Fruit fly (Drosophila melanogaster): ENCODE results near the gene CG7884.
A peak's percentile ranks its signal among the peaks of the same experiment; 100 is the strongest.

CG7884 gene

dm6 chrX:19179696-19180255 lies 40.6 kb upstream of the CG7884 start, which contains the start of the genes CG7556 and CG7453 (continued):
- peak; percentile 56 for TF ChIP-seq CG33213 (GFP tag; optimal IDR thresholded peaks at IDR 0.05)
- peak; percentile 82 for TF ChIP-seq CHES-1-like (GFP tag; optimal IDR thresholded peaks at IDR 0.05)
- peak; percentile 4 for TF ChIP-seq CG5180 (GFP tag; optimal IDR thresholded peaks at IDR 0.05)
- TF ChIP-seq CG12219 (GFP tag; optimal IDR thresholded peaks at IDR 0.05), result peak; percentile 47
- peak; percentile 59 for TF ChIP-seq CG4328 (GFP tag; optimal IDR thresholded peaks at IDR 0.05)
- TF ChIP-seq CG5953 (GFP tag; IDR thresholded peaks at IDR 0.05), result no peak
- TF ChIP-seq fu2 (GFP tag; optimal IDR thresholded peaks at IDR 0.05), result peak; percentile 79
- 0 out of 2 replicates have a peak, but pooled peaks have one; percentile 14 for TF ChIP-seq CG13287 (GFP tag; IDR thresholded peaks at IDR 0.05; ENCODE audit: partially characterized antibody)
- no peak for TF ChIP-seq ftz-f1 (GFP tag; optimal IDR thresholded peaks at IDR 0.05)
- no peak; the same call in 2 of the 3 replicates for TF ChIP-seq CG11456 (GFP tag; IDR thresholded peaks at IDR 0.05)
- TF ChIP-seq CG3838 (GFP tag; optimal IDR thresholded peaks at IDR 0.05), result peak; percentile 14
- no peak for TF ChIP-seq Trl (optimal IDR thresholded peaks at IDR 0.05)
- peak; percentile 62 for TF ChIP-seq Trl (GFP tag; optimal IDR thresholded peaks at IDR 0.05)
- peak; percentile 61 for TF ChIP-seq Ets97D (GFP tag; optimal IDR thresholded peaks at IDR 0.05)
- TF ChIP-seq aop (GFP tag; IDR thresholded peaks at IDR 0.05), result no peak
- peak; percentile 79 for TF ChIP-seq tio (GFP tag; optimal IDR thresholded peaks at IDR 0.05)
- TF ChIP-seq unpg (GFP tag; optimal IDR thresholded peaks at IDR 0.05), result peak; percentile 65
- peak; percentile 40 for TF ChIP-seq Deaf1 (tag; optimal IDR thresholded peaks at IDR 0.05)
- peak; percentile 83 for TF ChIP-seq Max (GFP tag; optimal IDR thresholded peaks at IDR 0.05)
- peak; percentile 67 for TF ChIP-seq CG3847 (GFP tag; IDR thresholded peaks at IDR 0.05)
- peak; percentile 73 for TF ChIP-seq dmrt11E (tag; optimal IDR thresholded peaks at IDR 0.05)
- TF ChIP-seq gsb (GFP tag; IDR thresholded peaks at IDR 0.05), result no peak
- peak; percentile 77 for TF ChIP-seq CG18262 (tag; optimal IDR thresholded peaks at IDR 0.05)
- TF ChIP-seq CG31441 (GFP tag; IDR thresholded peaks at IDR 0.05), result peak; percentile 63; the same call in 1 of the 2 replicates
- TF ChIP-seq cad (GFP tag; optimal IDR thresholded peaks at IDR 0.05), result no peak
- TF ChIP-seq HLH4C (GFP tag; IDR thresholded peaks at IDR 0.05; ENCODE audit: partially characterized antibody), result no peak
- TF ChIP-seq kni (GFP tag; optimal IDR thresholded peaks at IDR 0.05), result peak; percentile 7
- peak; percentile 72 for TF ChIP-seq CG30020 (tag; optimal IDR thresholded peaks at IDR 0.05)
- no peak for TF ChIP-seq fd102C (GFP tag; optimal IDR thresholded peaks at IDR 0.05)
- TF ChIP-seq pho (GFP tag; optimal IDR thresholded peaks at IDR 0.05), result peak; percentile 79
- peak; percentile 63 for TF ChIP-seq CG17385 (GFP tag; optimal IDR thresholded peaks at IDR 0.05)
- peak; percentile 67 for TF ChIP-seq Sry-δ (GFP tag; optimal IDR thresholded peaks at IDR 0.05)
- TF ChIP-seq CG4360 (GFP tag; IDR thresholded peaks at IDR 0.05), result no peak
- TF ChIP-seq sd (tag; optimal IDR thresholded peaks at IDR 0.05), result peak; percentile 4
- peak; percentile 51; the same call in 2 of the 3 replicates for TF ChIP-seq CG7357 (GFP tag; IDR thresholded peaks at IDR 0.05)
- peak; percentile 56 for TF ChIP-seq lmd (GFP tag; IDR thresholded peaks at IDR 0.05)
- 0 out of 2 replicates have a peak, but pooled peaks have one; percentile 17 for TF ChIP-seq wdn (GFP tag; IDR thresholded peaks at IDR 0.05)
- peak; percentile 43; the same call in 1 of the 3 replicates for TF ChIP-seq CG34422 (GFP tag; IDR thresholded peaks at IDR 0.05)
- peak; percentile 48 for TF ChIP-seq gcm (GFP tag; optimal IDR thresholded peaks at IDR 0.05)
- TF ChIP-seq so (GFP tag; IDR thresholded peaks at IDR 0.05), result 0 out of 3 replicates have a peak, but pooled peaks have one; percentile 29
- TF ChIP-seq CG12236 (GFP tag; optimal IDR thresholded peaks at IDR 0.05), result peak; percentile 65
- peak; percentile 48 for TF ChIP-seq CG1647 (GFP tag; optimal IDR thresholded peaks at IDR 0.05)
- TF ChIP-seq salm (tag; optimal IDR thresholded peaks at IDR 0.05), result no peak
- no peak for TF ChIP-seq inv (GFP tag; IDR thresholded peaks at IDR 0.05; ENCODE audit: partially characterized antibody)
- no peak for TF ChIP-seq Mrtf (GFP tag; IDR thresholded peaks at IDR 0.05)
- no peak for TF ChIP-seq bowl (GFP tag; IDR thresholded peaks at IDR 0.05)
- TF ChIP-seq CG8281 (tag; optimal IDR thresholded peaks at IDR 0.05), result no peak
- TF ChIP-seq Hey (tag; optimal IDR thresholded peaks at IDR 0.05), result no peak
- TF ChIP-seq Dll (GFP tag; IDR thresholded peaks at IDR 0.05; ENCODE audit: partially characterized antibody), result no peak
- peak; percentile 50 for TF ChIP-seq NK7.1 (GFP tag; optimal IDR thresholded peaks at IDR 0.05)
- TF ChIP-seq schlank (tag; optimal IDR thresholded peaks at IDR 0.05), result peak; percentile 7

Measured in whole organism, embryonic.